Worm (Caenorhabditis elegans) whole organism, dauer: Measurements from ENCODE around the gene cest-24.

Experiments
- unc-62 ChIP-seq: sonication (generic microtip); optimal IDR thresholded peaks from 2 replicates; lab custom pipeline; 2017; ENCODE audit warnings: missing biosample characterization, missing genetic modification reagents, missing genetic modification characterization

Gene cest-24

ce11 chrV:6291301-6291700, 25.4 kb upstream of the cest-24 start:
- no peak for TF ChIP-seq unc-62 (GFP tag; lab: Kevin White, UChicago)

ce11 chrV:6292401-6292800, 24.3 kb upstream of the cest-24 start, which contains the start of gene K12B6.9:
Gene K12B6.9, minus strand, starts transcription at chrV:6292666.
- TF ChIP-seq unc-62 (GFP tag; lab: Kevin White, UChicago) = no peak

ce11 chrV:6301046-6301445, 15.7 kb upstream of the cest-24 start:
- no peak for TF ChIP-seq unc-62 (GFP tag; lab: Kevin White, UChicago)

ce11 chrV:6302465-6302864, 14.3 kb upstream of the cest-24 start:
- TF ChIP-seq unc-62 (GFP tag; lab: Kevin White, UChicago) = no peak

- TF ChIP-seq unc-62 (GFP tag; lab: Kevin White, UChicago) = no peak
These were observed 13.3 kb upstream of the cest-24 start, which contains the start of gene sago-1 for ce11 chrV:6303471-6303870. Gene sago-1, plus strand, starts transcription at chrV:6303771.

- TF ChIP-seq unc-62 (GFP tag; lab: Kevin White, UChicago) = no peak
These were observed 4.8 kb upstream of the cest-24 start for ce11 chrV:6311936-6312335.

- TF ChIP-seq unc-62 (GFP tag; lab: Kevin White, UChicago) = no peak
These were observed 1.2 kb downstream of the cest-24 start for ce11 chrV:6317928-6318327.

- no peak for TF ChIP-seq unc-62 (GFP tag; lab: Kevin White, UChicago)
These were observed 2.6 kb downstream of the cest-24 start for ce11 chrV:6319358-6319757.

ce11 chrV:6321280-6321679, 4.5 kb downstream of the cest-24 start:
- no peak for TF ChIP-seq unc-62 (GFP tag; lab: Kevin White, UChicago)

ce11 chrV:6321733-6322198, 5.0 kb downstream of the cest-24 start, which contains the start of gene T28C12.15:
Gene T28C12.15, minus strand, starts transcription at chrV:6321783.
- TF ChIP-seq unc-62 (GFP tag; lab: Kevin White, UChicago) = no peak

ce11 chrV:6322749-6323367, 6.1 kb downstream of the cest-24 start:
- no peak for TF ChIP-seq unc-62 (GFP tag; lab: Kevin White, UChicago)

ce11 chrV:6323602-6324001, 6.9 kb downstream of the cest-24 start:
- no peak for TF ChIP-seq unc-62 (GFP tag; lab: Kevin White, UChicago)

ce11 chrV:6326394-6326793, 9.7 kb downstream of the cest-24 start:
- no peak for TF ChIP-seq unc-62 (GFP tag; lab: Kevin White, UChicago)

- no peak for TF ChIP-seq unc-62 (GFP tag; lab: Kevin White, UChicago)
These were observed 10.2 kb downstream of the cest-24 start, which contains the start of gene fbxa-202 for ce11 chrV:6326980-6327379. Gene fbxa-202, plus strand, starts transcription at chrV:6327280.

- no peak for TF ChIP-seq unc-62 (GFP tag; lab: Kevin White, UChicago)
These were observed 12.2 kb downstream of the cest-24 start, which contains the start of gene T28C12.2 for ce11 chrV:6328897-6329296. Gene T28C12.2, plus strand, starts transcription at chrV:6329197.

- no peak for TF ChIP-seq unc-62 (GFP tag; lab: Kevin White, UChicago)
These were observed 14.9 kb downstream of the cest-24 start, which contains the start of gene T28C12.1 for ce11 chrV:6331607-6332006. Gene T28C12.1, plus strand, starts transcription at chrV:6331907.

ce11 chrV:6335226-6335625, 18.5 kb downstream of the cest-24 start:
- TF ChIP-seq unc-62 (GFP tag; lab: Kevin White, UChicago) = no peak
